Worm (Caenorhabditis elegans) whole organism, L4/young adult: ENCODE results near the gene ZK1240.6.

ENCODE experiments used
- W03F9.2 ChIP-seq: fragments of 150-350 bp; optimal IDR thresholded peaks from 2 replicates; lab custom pipeline; 2014; ENCODE audit warnings: missing biosample characterization, missing genetic modification characterization
- dao-5 ChIP-seq: sonication (generic microtip); optimal IDR thresholded peaks from 2 replicates; lab custom pipeline; 2016; ENCODE audit warnings: missing genotype, missing genetic modification characterization, moderate library complexity, missing compliant biosample characterization
- him-1 ChIP-seq: sonication (generic microtip); optimal IDR thresholded peaks from 2 replicates; lab custom pipeline; 2016; ENCODE audit warnings: missing genotype, missing genetic modification reagents, missing genetic modification characterization, missing compliant biosample characterization

- TF ChIP-seq W03F9.2 (tag; lab: Kevin White, UChicago) (no peak), him-1 (tag; lab: Kevin White, UChicago) (no peak), dao-5 (tag; lab: Kevin White, UChicago) (no peak)
These were observed 19.3 kb upstream of the ZK1240.6 start, which contains the start of gene F43C11.6 for ce11 chrII:2342004-2342479.
